Fruit fly (Drosophila melanogaster) whole organism, embryonic: ENCODE results near the gene IFT52.
A peak's percentile ranks its signal among the peaks of the same experiment; 100 is the strongest.

ENCODE experiments used
- Aef1 ChIP-seq: fragments of 200-800 bp; sonication (Bioruptor generic); IDR thresholded peaks from 3 replicates; pipeline ENCODE4 v1.3.6; 2022; ENCODE audit warnings: missing biosample characterization, missing genetic modification characterization
- Asciz ChIP-seq: fragments of 200-800 bp; sonication (Bioruptor generic); optimal IDR thresholded peaks from 2 replicates; lab custom pipeline; 2017; ENCODE audit warnings: missing biosample characterization, mild to moderate bottlenecking, missing genetic modification characterization, missing genetic modification reagents
- Atf3 ChIP-seq: fragments of 200-800 bp; sonication (Bioruptor generic); optimal IDR thresholded peaks from 3 replicates; lab custom pipeline; 2016; ENCODE audit warnings: missing biosample characterization, missing genetic modification characterization
- Atf6 ChIP-seq: fragments of 200-800 bp; sonication (Bioruptor generic); IDR thresholded peaks from 2 replicates; pipeline ENCODE4 v1.3.6; 2022; ENCODE audit warnings: missing biosample characterization, missing genetic modification characterization
- CG10366 ChIP-seq: fragments of 200-800 bp; sonication (Bioruptor generic); IDR thresholded peaks from 2 replicates; pipeline ENCODE4 v1.3.6; 2022; ENCODE audit warnings: missing biosample characterization, missing genetic modification characterization
- CG10654 ChIP-seq: fragments of 200-800 bp; sonication (Bioruptor generic); optimal IDR thresholded peaks from 2 replicates; lab custom pipeline; 2016; ENCODE audit warnings: missing biosample characterization, missing genetic modification characterization
- CG11696 ChIP-seq: fragments of 200-800 bp; sonication (Bioruptor generic); IDR thresholded peaks from 2 replicates; pipeline ENCODE4 v1.3.6; 2022; ENCODE audit warnings: missing biosample characterization, missing genetic modification characterization
- CG12744 ChIP-seq: fragments of 200-800 bp; sonication (Bioruptor generic); optimal IDR thresholded peaks from 2 replicates; lab custom pipeline; 2016; ENCODE audit warnings: missing biosample characterization, missing genetic modification characterization
- CG15073 ChIP-seq: fragments of 200-800 bp; sonication (Bioruptor generic); optimal IDR thresholded peaks from 2 replicates; lab custom pipeline; 2016; ENCODE audit warnings: missing biosample characterization, missing genetic modification characterization
- CG15601 ChIP-seq: fragments of 200-800 bp; sonication (Bioruptor generic); optimal IDR thresholded peaks from 3 replicates; lab custom pipeline; 2019; ENCODE audit warnings: missing biosample characterization, mild to moderate bottlenecking, missing genetic modification characterization, moderate library complexity
- CG16863 ChIP-seq: fragments of 200-800 bp; sonication (Bioruptor generic); optimal IDR thresholded peaks from 3 replicates; lab custom pipeline; 2016; ENCODE audit warnings: missing biosample characterization, missing genetic modification characterization
- CG17912 ChIP-seq: fragments of 200-800 bp; sonication (Bioruptor generic); optimal IDR thresholded peaks from 2 replicates; lab custom pipeline; 2018; ENCODE audit warnings: missing biosample characterization, mild to moderate bottlenecking, missing genetic modification characterization
- CG2889 ChIP-seq: fragments of 200-800 bp; sonication (Bioruptor generic); IDR thresholded peaks from 3 replicates; pipeline ENCODE4 v1.3.6; 2022; ENCODE audit warnings: missing biosample characterization, missing genetic modification characterization
- CG30020 ChIP-seq: fragments of 200-800 bp; optimal IDR thresholded peaks from 2 replicates; lab custom pipeline; 2019; ENCODE audit warnings: missing biosample characterization, mild to moderate bottlenecking, missing genetic modification characterization, moderate library complexity
- CG31224 ChIP-seq: fragments of 200-800 bp; sonication (Bioruptor generic); IDR thresholded peaks from 2 replicates; pipeline ENCODE4 v1.3.6; 2022; ENCODE audit warnings: missing biosample characterization, missing genetic modification characterization
- CG3281 ChIP-seq: fragments of 200-800 bp; sonication (Bioruptor generic); optimal IDR thresholded peaks from 3 replicates; lab custom pipeline; 2017; ENCODE audit warnings: missing biosample characterization, mild to moderate bottlenecking, missing genetic modification characterization
- CG3847 ChIP-seq: fragments of 200-800 bp; sonication (Bioruptor generic); IDR thresholded peaks from 2 replicates; pipeline ENCODE4 v1.3.6; 2022; ENCODE audit warnings: missing biosample characterization, missing genetic modification characterization
- CG4424 ChIP-seq: fragments of 200-800 bp; sonication (Bioruptor generic); optimal IDR thresholded peaks from 3 replicates; lab custom pipeline; 2016; ENCODE audit warnings: missing biosample characterization, missing genetic modification characterization
- CG4730 ChIP-seq: fragments of 200-800 bp; sonication (Bioruptor generic); IDR thresholded peaks from 2 replicates; pipeline ENCODE4 v1.3.6; 2022; ENCODE audit warnings: missing biosample characterization, missing genetic modification characterization
- CG5180 ChIP-seq: fragments of 200-800 bp; sonication (Bioruptor generic); optimal IDR thresholded peaks from 3 replicates; lab custom pipeline; 2017; ENCODE audit warnings: missing biosample characterization, missing genetic modification characterization, mild to moderate bottlenecking, moderate library complexity, missing genetic modification reagents
- CG6654 ChIP-seq: fragments of 200-800 bp; sonication (Bioruptor generic); optimal IDR thresholded peaks from 2 replicates; lab custom pipeline; 2017; ENCODE audit warnings: missing biosample characterization, mild to moderate bottlenecking, missing genetic modification characterization
- CG7372 ChIP-seq: fragments of 200-800 bp; sonication (Bioruptor generic); IDR thresholded peaks from 2 replicates; pipeline ENCODE4 v1.3.6; 2022; ENCODE audit warnings: missing biosample characterization, missing genetic modification characterization
- D19B ChIP-seq: fragments of 200-800 bp; sonication (Bioruptor generic); optimal IDR thresholded peaks from 2 replicates; lab custom pipeline; 2017; ENCODE audit warnings: missing biosample characterization, mild to moderate bottlenecking, missing genetic modification characterization
- Dip2 ChIP-seq: fragments of 200-800 bp; sonication (Bioruptor generic); IDR thresholded peaks from 2 replicates; pipeline ENCODE4 v1.3.6; 2022; ENCODE audit warnings: missing biosample characterization, missing genetic modification characterization
- Eip74EF ChIP-seq, 2 experiments: fragments of 200-800 bp in 1 of 2; fragments of >200 bp in 1 of 2; sonication (Bioruptor generic) in 1 of 2; optimal IDR thresholded peaks; 2 replicates each; lab custom pipeline; 2017 to 2019; ENCODE audit warnings: missing biosample characterization in 2 of 2, missing genetic modification characterization in 2 of 2, mild to moderate bottlenecking in 1 of 2, moderate library complexity in 1 of 2
- Elba2 ChIP-seq: fragments of 200-800 bp; sonication (Bioruptor generic); optimal IDR thresholded peaks from 3 replicates; lab custom pipeline; 2016; ENCODE audit warnings: missing biosample characterization, missing genetic modification characterization
- Ets97D ChIP-seq: fragments of 200-800 bp; sonication (Bioruptor generic); optimal IDR thresholded peaks from 3 replicates; lab custom pipeline; 2016; ENCODE audit warnings: missing biosample characterization, missing genetic modification characterization
- HmgD ChIP-seq: fragments of 200-800 bp; sonication (Bioruptor generic); optimal IDR thresholded peaks from 3 replicates; lab custom pipeline; 2016; ENCODE audit warnings: missing biosample characterization, missing genetic modification characterization
- Jarid2 ChIP-seq: fragments of 200-800 bp; sonication (Bioruptor generic); optimal IDR thresholded peaks from 3 replicates; lab custom pipeline; 2017; ENCODE audit warnings: mild to moderate bottlenecking, missing biosample characterization, missing genetic modification reagents, missing genetic modification characterization
- NFAT ChIP-seq: fragments of 200-800 bp; sonication (Bioruptor generic); IDR thresholded peaks from 2 replicates; pipeline ENCODE4 v1.3.6; 2022; ENCODE audit warnings: missing biosample characterization, missing genetic modification characterization
- Nf-YB ChIP-seq: fragments of 200-800 bp; sonication (Bioruptor generic); optimal IDR thresholded peaks from 3 replicates; lab custom pipeline; 2019; ENCODE audit warnings: missing biosample characterization, mild to moderate bottlenecking, missing genetic modification characterization, moderate library complexity
- amos ChIP-seq: fragments of 200-800 bp; sonication (Bioruptor generic); IDR thresholded peaks from 2 replicates; pipeline ENCODE4 v1.3.6; 2022; ENCODE audit warnings: missing biosample characterization, missing genetic modification characterization; ENCODE audit not compliant: partially characterized antibody
- bowl ChIP-seq: fragments of 200-800 bp; sonication (Bioruptor generic); IDR thresholded peaks from 2 replicates; pipeline ENCODE4 v1.3.6; 2022; ENCODE audit warnings: missing biosample characterization, missing genetic modification characterization
- crol ChIP-seq: fragments of 200-800 bp; sonication (Bioruptor generic); IDR thresholded peaks from 2 replicates; pipeline ENCODE4 v1.3.6; 2022; ENCODE audit warnings: missing biosample characterization, missing genetic modification characterization
- esg ChIP-seq: fragments of 200-800 bp; sonication (Bioruptor generic); conservative IDR thresholded peaks from 2 replicates; pipeline ENCODE4 v1.3.6; 2022; ENCODE audit warnings: missing biosample characterization, missing genetic modification characterization
- fd64A ChIP-seq: fragments of 200-800 bp; sonication (Bioruptor generic); optimal IDR thresholded peaks from 3 replicates; lab custom pipeline; 2018; ENCODE audit warnings: missing biosample characterization, mild to moderate bottlenecking, missing genetic modification characterization
- gsb ChIP-seq: fragments of 200-800 bp; sonication (Bioruptor generic); IDR thresholded peaks from 2 replicates; pipeline ENCODE4 v1.3.6; 2022; ENCODE audit warnings: missing biosample characterization, missing genetic modification characterization
- her ChIP-seq: fragments of 200-800 bp; sonication (Bioruptor generic); optimal IDR thresholded peaks from 2 replicates; lab custom pipeline; 2016; ENCODE audit warnings: missing biosample characterization, missing genetic modification characterization
- ken ChIP-seq: fragments of 200-800 bp; sonication (Bioruptor generic); IDR thresholded peaks from 3 replicates; pipeline ENCODE4 v1.3.6; 2022; ENCODE audit warnings: missing biosample characterization, missing genetic modification characterization
- lov ChIP-seq, 2 experiments: fragments of 200-800 bp in 1 of 2; fragments of >200 bp in 1 of 2; sonication (Bioruptor generic) in 1 of 2; IDR thresholded peaks in 1 of 2; optimal IDR thresholded peaks in 1 of 2; 2 replicates in 1 of 2; 3 replicates in 1 of 2; pipeline versions ENCODE4 v1.3.6 to Lab custom; 2017 to 2022; ENCODE audit warnings: missing biosample characterization in 1 of 2, missing genetic modification characterization in 1 of 2
- org-1 ChIP-seq: fragments of 200-800 bp; sonication (Bioruptor generic); optimal IDR thresholded peaks from 2 replicates; lab custom pipeline; 2017; ENCODE audit warnings: missing biosample characterization, missing genetic modification characterization
- psq ChIP-seq: fragments of 200-800 bp; sonication (Bioruptor generic); optimal IDR thresholded peaks from 2 replicates; lab custom pipeline; 2017; ENCODE audit warnings: missing biosample characterization, missing genetic modification characterization
- shn ChIP-seq: fragments of 200-800 bp; sonication (Bioruptor generic); optimal IDR thresholded peaks from 3 replicates; lab custom pipeline; 2016; ENCODE audit warnings: missing biosample characterization, missing genetic modification characterization
- sima ChIP-seq: fragments of 200-800 bp; sonication (Bioruptor generic); optimal IDR thresholded peaks from 2 replicates; lab custom pipeline; 2016; ENCODE audit warnings: missing biosample characterization, missing genetic modification characterization
- sisA ChIP-seq: fragments of 200-800 bp; sonication (Bioruptor generic); IDR thresholded peaks from 2 replicates; pipeline ENCODE4 v1.3.6; 2022; ENCODE audit warnings: missing biosample characterization, missing genetic modification characterization
- slou ChIP-seq: fragments of 200-800 bp; sonication (Bioruptor generic); optimal IDR thresholded peaks from 3 replicates; lab custom pipeline; 2016; ENCODE audit warnings: missing biosample characterization, missing genetic modification characterization
- sob ChIP-seq: fragments of 200-800 bp; sonication (Bioruptor generic); IDR thresholded peaks from 2 replicates; pipeline ENCODE4 v1.3.6; 2022; ENCODE audit warnings: missing biosample characterization, missing genetic modification characterization
- tap ChIP-seq: fragments of 200-800 bp; optimal IDR thresholded peaks from 3 replicates; lab custom pipeline; 2019; ENCODE audit warnings: missing biosample characterization, mild to moderate bottlenecking, missing genetic modification characterization, moderate library complexity
- zfh1 ChIP-seq: fragments of 200-800 bp; sonication (Bioruptor generic); IDR thresholded peaks from 3 replicates; pipeline ENCODE4 v1.3.6; 2022; ENCODE audit warnings: missing biosample characterization, missing genetic modification characterization

Gene IFT52

dm6 chr2L:6557429-6558384, at the start of gene IFT52, which contains the start of gene COX5B (continued):
- no peak for TF ChIP-seq bowl (GFP tag; lab: Robert Waterston, UW)
- TF ChIP-seq CG10654 (GFP tag; lab: Kevin White, UChicago): peak; percentile 69
- peak; percentile 88 for TF ChIP-seq sob
- no peak for TF ChIP-seq org-1
- no peak for TF ChIP-seq Eip74EF (GFP tag; optimal IDR thresholded peaks at IDR 0.05; lab: Kevin White, UChicago)
- peak; percentile 26 for TF ChIP-seq CG16863 (GFP tag; lab: Kevin White, UChicago)
- 0 out of 2 replicates have a peak, but pooled peaks have one; percentile 14 for TF ChIP-seq Atf6 (GFP tag; lab: Robert Waterston, UW)
- no peak for TF ChIP-seq gsb (GFP tag; lab: Robert Waterston, UW)
- TF ChIP-seq lov (optimal IDR thresholded peaks at IDR 0.05; lab: Kevin White, UChicago): no peak
- TF ChIP-seq lov (GFP tag; IDR thresholded peaks at IDR 0.05; lab: Robert Waterston, UW): peak; percentile 44; the same call in 1 of the 3 replicates
- TF ChIP-seq zfh1 (GFP tag; lab: Robert Waterston, UW): peak; percentile 77
- peak; percentile 14 for TF ChIP-seq her (GFP tag; lab: Kevin White, UChicago)
- no peak for TF ChIP-seq Atf3 (GFP tag; lab: Kevin White, UChicago)
- no peak for TF ChIP-seq CG5180 (GFP tag; lab: Kevin White, UChicago)
- TF ChIP-seq CG3847 (GFP tag; lab: Robert Waterston, UW): peak; percentile 93
- no peak for TF ChIP-seq sima (GFP tag; lab: Kevin White, UChicago)
- TF ChIP-seq Dip2 (GFP tag; lab: Robert Waterston, UW): no peak
- TF ChIP-seq Elba2 (GFP tag; lab: Kevin White, UChicago): peak; percentile 89
- no peak for TF ChIP-seq CG2889 (GFP tag; lab: Robert Waterston, UW)
- TF ChIP-seq CG12744 (GFP tag; lab: Kevin White, UChicago): peak; percentile 52
- TF ChIP-seq CG15073 (GFP tag; lab: Kevin White, UChicago): no peak
- peak; percentile 2 for TF ChIP-seq psq (GFP tag; lab: Kevin White, UChicago)
- peak; percentile 75 for TF ChIP-seq CG4424 (GFP tag; lab: Kevin White, UChicago)
- TF ChIP-seq CG7372 (GFP tag; lab: Robert Waterston, UW): peak; percentile 17; the same call in 1 of the 2 replicates
- TF ChIP-seq CG30020 (tag; lab: Kevin White, UChicago): peak; percentile 46
- TF ChIP-seq shn: no peak
- TF ChIP-seq esg (GFP tag; lab: Robert Waterston, UW): no peak
- TF ChIP-seq CG15601 (tag; lab: Kevin White, UChicago): peak; percentile 73
- TF ChIP-seq CG17912: peak; percentile 24
- TF ChIP-seq sisA (GFP tag; lab: Robert Waterston, UW): peak; percentile 73
- peak; percentile 62 for TF ChIP-seq CG10366
- no peak for TF ChIP-seq Nf-YB (GFP tag; lab: Kevin White, UChicago)
- TF ChIP-seq NFAT (GFP tag; lab: Robert Waterston, UW): peak; percentile 81
- no peak for TF ChIP-seq tap (tag; lab: Kevin White, UChicago)
- peak; percentile 80 for TF ChIP-seq slou (GFP tag; lab: Kevin White, UChicago)
- no peak for TF ChIP-seq fd64A (GFP tag; lab: Kevin White, UChicago)
- TF ChIP-seq Aef1: peak; percentile 53; the same call in 2 of the 3 replicates
- no peak for TF ChIP-seq Asciz
- TF ChIP-seq CG4730: no peak
- peak; percentile 82 for TF ChIP-seq Ets97D (GFP tag; lab: Kevin White, UChicago)
- TF ChIP-seq CG11696 (GFP tag; lab: Robert Waterston, UW): no peak
- peak; percentile 40 for TF ChIP-seq Jarid2
- no peak for TF ChIP-seq CG31224 (GFP tag; lab: Robert Waterston, UW)
- TF ChIP-seq D19B (GFP tag; lab: Kevin White, UChicago): peak; percentile 29
- TF ChIP-seq amos: peak; percentile 60
- TF ChIP-seq crol (GFP tag; lab: Robert Waterston, UW): peak; percentile 86
- no peak for TF ChIP-seq HmgD (GFP tag; lab: Kevin White, UChicago)
- TF ChIP-seq CG6654: no peak
- TF ChIP-seq ken (GFP tag; lab: Robert Waterston, UW): peak; percentile 82
- TF ChIP-seq CG3281: peak; percentile 52
